Worm (Caenorhabditis elegans): ENCODE data around the gene Y54G2A.32.

Gene Y54G2A.32

ce11 chrIV:2835364-2835763 lies 31.6 kb downstream of the Y54G2A.32 start, which contains the start of gene clec-82:
TSS of gene clec-82 (plus strand) at chrIV:2835664.
- TF ChIP-seq gmeb-2 (tag; optimal IDR thresholded peaks at IDR 0.05), result no peak
- no peak for TF ChIP-seq hlh-8 (tag; optimal IDR thresholded peaks at IDR 0.05)
- TF ChIP-seq Y22D7AL.16 (tag; optimal IDR thresholded peaks at IDR 0.05), result no peak
- TF ChIP-seq mec-3 (tag; optimal IDR thresholded peaks at IDR 0.05; ENCODE audit: borderline replicate concordance), result no peak
- no peak for TF ChIP-seq tbx-7 (tag; optimal IDR thresholded peaks at IDR 0.05)
- TF ChIP-seq pros-1 (tag; optimal IDR thresholded peaks at IDR 0.05), result no peak
- no peak for TF ChIP-seq ceh-14 (tag; optimal IDR thresholded peaks at IDR 0.05)

DNA sequence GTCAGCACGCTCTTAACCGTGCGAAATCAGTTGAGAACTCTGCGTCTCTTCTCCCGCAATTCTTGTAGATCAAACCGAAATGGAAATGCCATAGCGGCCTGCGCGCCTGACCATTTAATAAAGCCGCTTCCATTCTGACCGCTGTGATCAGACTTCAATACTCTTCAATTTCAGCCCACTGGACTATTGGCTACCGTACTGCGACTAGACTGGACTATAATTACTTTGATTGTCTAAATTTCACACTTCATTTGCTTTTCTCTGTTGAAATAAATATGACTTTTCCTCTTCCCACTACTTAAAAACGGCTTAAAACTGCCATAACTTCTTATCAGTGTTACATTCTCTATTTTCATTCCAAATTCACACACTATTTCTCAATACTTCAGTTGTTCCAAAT lies 34.6 kb downstream of the Y54G2A.32 start, which contains the start of gene Y54G2A.7:
Y54G2A.7 (plus strand) TSS at position 301 of the 400 bp plus-strand sequence.
- TF ChIP-seq T23F11.4 (GFP tag; optimal IDR thresholded peaks at IDR 0.05) (no peak), ceh-6 (GFP tag; optimal IDR thresholded peaks at IDR 0.05) (no peak), pag-3 (tag; optimal IDR thresholded peaks at IDR 0.05; ENCODE audit: borderline replicate concordance) (no peak), rnt-1 (tag; optimal IDR thresholded peaks at IDR 0.05) (no peak), pqm-1 (tag; optimal IDR thresholded peaks at IDR 0.05) (no peak), ets-4 (tag; optimal IDR thresholded peaks at IDR 0.05) (no peak), nhr-11 (tag; optimal IDR thresholded peaks at IDR 0.05) (no peak), sdc-2 (tag; optimal IDR thresholded peaks at IDR 0.05) (no peak), pax-1 (tag; optimal IDR thresholded peaks at IDR 0.05) (no peak), K09A11.1 (tag; optimal IDR thresholded peaks at IDR 0.05; ENCODE audit: insufficient read depth) (no peak), ttx-3 (tag; optimal IDR thresholded peaks at IDR 0.05) (no peak), elt-4 (tag; optimal IDR thresholded peaks at IDR 0.05) (no peak), ceh-31 (tag; optimal IDR thresholded peaks at IDR 0.05) (no peak), C08G9.2 (tag; optimal IDR thresholded peaks at IDR 0.05) (no peak), hlh-8 (tag; optimal IDR thresholded peaks at IDR 0.05) (no peak), tbx-2 (tag; optimal IDR thresholded peaks at IDR 0.05) (no peak), zip-5 (tag; optimal IDR thresholded peaks at IDR 0.05) (no peak)

ce11 chrIV:2841260-2841659 lies 37.5 kb downstream of the Y54G2A.32 start, which contains the start of gene clec-83:
TSS of gene clec-83 (minus strand) at chrIV:2841472.
- TF ChIP-seq sox-2 (GFP tag; IDR thresholded peaks at IDR 0.05) (no peak), ceh-30 (tag; optimal IDR thresholded peaks at IDR 0.05) (no peak), pha-2 (tag; optimal IDR thresholded peaks at IDR 0.05) (no peak), ref-2 (tag; optimal IDR thresholded peaks at IDR 0.05) (no peak), rnt-1 (tag; optimal IDR thresholded peaks at IDR 0.05) (no peak)

ce11 chrIV:2842162-2842561 lies 38.4 kb downstream of the Y54G2A.32 start, which contains the start of gene clec-84:
TSS of gene clec-84 (plus strand) at chrIV:2842462.
- TF ChIP-seq nfya-1 (tag; optimal IDR thresholded peaks at IDR 0.05) (no peak), T23F11.4 (GFP tag; optimal IDR thresholded peaks at IDR 0.05) (no peak), tbx-7 (tag; optimal IDR thresholded peaks at IDR 0.05) (no peak), hlh-6 (tag; optimal IDR thresholded peaks at IDR 0.05) (no peak), C38D4.7 (GFP tag; optimal IDR thresholded peaks at IDR 0.05) (no peak), C08G9.2 (tag; optimal IDR thresholded peaks at IDR 0.05) (no peak), mec-3 (tag; optimal IDR thresholded peaks at IDR 0.05; ENCODE audit: borderline replicate concordance) (no peak), unc-42 (tag; optimal IDR thresholded peaks at IDR 0.05) (no peak), ceh-34 (tag; optimal IDR thresholded peaks at IDR 0.05) (no peak), odd-2 (tag; optimal IDR thresholded peaks at IDR 0.05) (no peak), elt-2 (tag; optimal IDR thresholded peaks at IDR 0.05) (no peak), pag-3 (tag; optimal IDR thresholded peaks at IDR 0.05; ENCODE audit: borderline replicate concordance) (no peak), pha-4 (tag; optimal IDR thresholded peaks at IDR 0.05) (no peak), ceh-2 (tag; optimal IDR thresholded peaks at IDR 0.05) (no peak), ref-2 (tag; optimal IDR thresholded peaks at IDR 0.05) (no peak), fax-1 (tag; optimal IDR thresholded peaks at IDR 0.05) (no peak), unc-86 (tag; optimal IDR thresholded peaks at IDR 0.05) (no peak)
